Worm (Caenorhabditis elegans) whole organism, early embryonic: ENCODE data around the gene nex-3.
A peak's percentile ranks its signal among the peaks of the same experiment; 100 is the strongest.

Experiments used
- B0310.2 ChIP-seq: sonication (generic microtip); optimal IDR thresholded peaks from 2 replicates; lab custom pipeline; 2016; ENCODE audit warnings: mild to moderate bottlenecking, missing genetic modification characterization, missing compliant biosample characterization
- F13C5.2 ChIP-seq: sonication (generic microtip); optimal IDR thresholded peaks from 2 replicates; lab custom pipeline; 2017; ENCODE audit warnings: mild to moderate bottlenecking, missing genetic modification characterization, inconsistent platforms, missing compliant biosample characterization
- aly-1 ChIP-seq: sonication (generic microtip); optimal IDR thresholded peaks from 2 replicates; lab custom pipeline; 2016; ENCODE audit warnings: missing genetic modification characterization, missing compliant biosample characterization
- ama-1 ChIP-seq: fragments of 150-350 bp; optimal IDR thresholded peaks from 2 replicates; lab custom pipeline; 2014
- ceh-13 ChIP-seq: fragments of 200-800 bp; sonication (Bioruptor generic); optimal IDR thresholded peaks from 2 replicates; lab custom pipeline; 2018; ENCODE audit warnings: mild to moderate bottlenecking, missing genetic modification characterization, missing compliant biosample characterization
- ceh-36 ChIP-seq: sonication (generic microtip); optimal IDR thresholded peaks from 2 replicates; lab custom pipeline; 2016; ENCODE audit warnings: missing genetic modification characterization, inconsistent platforms, missing compliant biosample characterization
- ets-7 ChIP-seq: sonication (generic microtip); optimal IDR thresholded peaks from 2 replicates; lab custom pipeline; 2016; ENCODE audit warnings: missing genotype, missing genetic modification characterization, missing compliant biosample characterization
- flt-1 ChIP-seq: fragments of 200-800 bp; sonication (Bioruptor generic); IDR thresholded peaks from 2 replicates; pipeline ENCODE4 v1.3.6; 2022; ENCODE audit warnings: missing genetic modification characterization, missing compliant biosample characterization
- hmbx-1 ChIP-seq: sonication (generic microtip); optimal IDR thresholded peaks from 2 replicates; lab custom pipeline; 2016; ENCODE audit warnings: mild to moderate bottlenecking, missing genetic modification characterization, missing compliant biosample characterization
- hmg-4 ChIP-seq: fragments of 200-800 bp; sonication (Bioruptor generic); optimal IDR thresholded peaks from 2 replicates; lab custom pipeline; 2018; ENCODE audit warnings: mild to moderate bottlenecking, missing genetic modification characterization, missing compliant biosample characterization
- hnd-1 ChIP-seq: sonication (generic microtip); optimal IDR thresholded peaks from 2 replicates; lab custom pipeline; 2016; ENCODE audit warnings: missing genetic modification characterization, missing compliant biosample characterization
- pes-1 ChIP-seq: fragments of 200-800 bp; sonication (Bioruptor generic); IDR thresholded peaks from 2 replicates; pipeline ENCODE4 v1.3.6; 2022; ENCODE audit warnings: missing genetic modification reagents, missing genetic modification characterization, missing compliant biosample characterization
- scrt-1 ChIP-seq: fragments of 200-800 bp; sonication (Bioruptor generic); IDR thresholded peaks from 2 replicates; pipeline ENCODE4 v1.3.6; 2022; ENCODE audit warnings: missing genetic modification characterization, missing compliant biosample characterization
- sea-1 ChIP-seq: fragments of 200-800 bp; sonication (Bioruptor generic); conservative IDR thresholded peaks from 2 replicates; pipeline ENCODE4 v1.3.6; 2022; ENCODE audit warnings: missing genetic modification characterization, missing compliant biosample characterization
- tbx-11 ChIP-seq: fragments of 200-800 bp; sonication (Bioruptor generic); IDR thresholded peaks from 2 replicates; pipeline ENCODE4 v1.3.6; 2022; ENCODE audit warnings: missing genetic modification characterization, missing compliant biosample characterization
- tbx-37 ChIP-seq: fragments of 200-800 bp; sonication (Bioruptor generic); conservative IDR thresholded peaks from 2 replicates; pipeline ENCODE4 v1.3.6; 2022; ENCODE audit warnings: missing genetic modification reagents, missing genetic modification characterization, missing compliant biosample characterization
- tra-4 ChIP-seq: sonication (generic microtip); optimal IDR thresholded peaks from 2 replicates; lab custom pipeline; 2017; ENCODE audit warnings: missing genetic modification characterization, missing compliant biosample characterization

nex-3 gene

ce11 chrIII:4417956-4418355 is 23.9 kb upstream of the nex-3 start, which contains the start of the genes R07E5.19 and pdcd-2:
R07E5.19 (minus strand) TSS chrIII:4418056.
pdcd-2 (minus strand) TSS chrIII:4418057.
- TF ChIP-seq hmg-4 (GFP tag; lab: Kevin White, UChicago) (no peak), sea-1 (GFP tag; lab: Robert Waterston, UW) (no peak), hnd-1 (tag; lab: Kevin White, UChicago) (no peak), scrt-1 (GFP tag; lab: Robert Waterston, UW) (no peak), tbx-11 (no peak), tbx-37 (GFP tag; lab: Robert Waterston, UW) (no peak), F13C5.2 (no peak), hmbx-1 (tag; lab: Kevin White, UChicago) (no peak)

ce11 chrIII:4419117-4419978 is 22.5 kb upstream of the nex-3 start, which contains the start of the genes R07E5.7 and cku-80:
R07E5.7 (minus strand) TSS chrIII:4419167.
cku-80 (plus strand) TSS chrIII:4419848.
- TF ChIP-seq sea-1 (GFP tag; lab: Robert Waterston, UW) (no peak), F13C5.2 (peak; percentile 61), flt-1 (GFP tag; lab: Robert Waterston, UW) (0 out of 2 replicates have a peak, but pooled peaks have one; percentile 17), tbx-11 (0 out of 2 replicates have a peak, but pooled peaks have one; percentile 44), ceh-13 (GFP tag; lab: Kevin White, UChicago) (no peak), hmg-4 (GFP tag; lab: Kevin White, UChicago) (no peak), pes-1 (no peak), ets-7 (tag; lab: Kevin White, UChicago) (no peak), aly-1 (tag; lab: Kevin White, UChicago) (no peak)

- peak; percentile 10 for TF ChIP-seq ets-7 (tag; lab: Kevin White, UChicago)
- peak; percentile 87 for TF ChIP-seq tbx-37 (GFP tag; lab: Robert Waterston, UW)
- TF ChIP-seq tbx-11, result peak; percentile 89
- TF ChIP-seq hnd-1 (tag; lab: Kevin White, UChicago), result peak; percentile 45
- TF ChIP-seq ceh-36 (tag; lab: Kevin White, UChicago), result peak; percentile 78
- peak; percentile 85 for TF ChIP-seq hmg-4 (GFP tag; lab: Kevin White, UChicago)
- peak; percentile 54 for TF ChIP-seq F13C5.2
- TF ChIP-seq hmbx-1 (tag; lab: Kevin White, UChicago), result peak; percentile 56
- TF ChIP-seq aly-1 (tag; lab: Kevin White, UChicago), result peak; percentile 80
- peak; percentile 81 for TF ChIP-seq flt-1 (GFP tag; lab: Robert Waterston, UW)
- peak; percentile 90 for TF ChIP-seq sea-1 (GFP tag; lab: Robert Waterston, UW)
- peak; percentile 34 for TF ChIP-seq tra-4 (tag; lab: Kevin White, UChicago)
- TF ChIP-seq scrt-1 (GFP tag; lab: Robert Waterston, UW), result peak; percentile 92
- peak; percentile 93 for TF ChIP-seq pes-1
- peak; percentile 59 for TF ChIP-seq B0310.2 (tag; lab: Kevin White, UChicago)
- peak; percentile 42 for TF ChIP-seq ceh-13 (GFP tag; lab: Kevin White, UChicago)
Measured at ce11 chrIII:4426711-4427218, 15.1 kb upstream of the nex-3 start.

- 0 out of 2 replicates have a peak, but pooled peaks have one; percentile 66 for TF ChIP-seq sea-1 (GFP tag; lab: Robert Waterston, UW)
- TF ChIP-seq flt-1 (GFP tag; lab: Robert Waterston, UW), result peak; percentile 78
- no peak for TF ChIP-seq F13C5.2
- TF ChIP-seq hmbx-1 (tag; lab: Kevin White, UChicago), result no peak
- peak; percentile 46; the same call in 1 of the 2 replicates for TF ChIP-seq tbx-37 (GFP tag; lab: Robert Waterston, UW)
- TF ChIP-seq ama-1, result no peak
- peak; percentile 79 for TF ChIP-seq scrt-1 (GFP tag; lab: Robert Waterston, UW)
- no peak for TF ChIP-seq tra-4 (tag; lab: Kevin White, UChicago)
- no peak for TF ChIP-seq B0310.2 (tag; lab: Kevin White, UChicago)
- peak; percentile 15 for TF ChIP-seq ceh-13 (GFP tag; lab: Kevin White, UChicago)
- TF ChIP-seq pes-1, result no peak; the same call in none of the 2 replicates
- peak; percentile 28 for TF ChIP-seq hmg-4 (GFP tag; lab: Kevin White, UChicago)
- peak; percentile 75 for TF ChIP-seq tbx-11
- TF ChIP-seq ceh-36 (tag; lab: Kevin White, UChicago), result peak; percentile 27
- peak; percentile 27 for TF ChIP-seq hnd-1 (tag; lab: Kevin White, UChicago)
- TF ChIP-seq aly-1 (tag; lab: Kevin White, UChicago), result peak; percentile 48
- no peak for TF ChIP-seq ets-7 (tag; lab: Kevin White, UChicago)
Measured at ce11 chrIII:4428797-4429196, 13.1 kb upstream of the nex-3 start.

ce11 chrIII:4429402-4429801 is 12.5 kb upstream of the nex-3 start, which contains the start of gene C28A5.6:
C28A5.6 (minus strand) TSS chrIII:4429502.
- no peak for TF ChIP-seq aly-1 (tag; lab: Kevin White, UChicago)
- TF ChIP-seq ama-1, result no peak

ce11 chrIII:4434294-4434781 is 7.5 kb upstream of the nex-3 start, which contains the start of gene C28A5.1:
C28A5.1 (minus strand) TSS chrIII:4434344.
- TF ChIP-seq flt-1 (GFP tag; lab: Robert Waterston, UW) (no peak), scrt-1 (GFP tag; lab: Robert Waterston, UW) (no peak), ceh-13 (GFP tag; lab: Kevin White, UChicago) (no peak), ceh-36 (tag; lab: Kevin White, UChicago) (no peak), hmg-4 (GFP tag; lab: Kevin White, UChicago) (no peak), pes-1 (no peak), hnd-1 (tag; lab: Kevin White, UChicago) (no peak), sea-1 (GFP tag; lab: Robert Waterston, UW) (no peak), ama-1 (no peak), hmbx-1 (tag; lab: Kevin White, UChicago) (no peak), tra-4 (tag; lab: Kevin White, UChicago) (no peak), F13C5.2 (no peak), tbx-37 (GFP tag; lab: Robert Waterston, UW) (no peak), tbx-11 (no peak), aly-1 (tag; lab: Kevin White, UChicago) (no peak), B0310.2 (tag; lab: Kevin White, UChicago) (no peak), ets-7 (tag; lab: Kevin White, UChicago) (no peak)
